Worm (Caenorhabditis elegans) whole organism, young adult: ENCODE results near the gene F14D7.3.

Experiments used
- B0019.2 ChIP-seq: fragments of 200-800 bp; sonication (Bioruptor generic); conservative IDR thresholded peaks from 2 replicates; pipeline ENCODE4 v1.3.6; 2022; ENCODE audit warnings: missing genetic modification reagents, missing genetic modification characterization, missing compliant biosample characterization
- C17E4.6 ChIP-seq: fragments of 200-800 bp; sonication (Bioruptor generic); IDR thresholded peaks from 2 replicates; pipeline ENCODE4 v1.3.6; 2022; ENCODE audit warnings: missing genetic modification reagents, missing genetic modification characterization, missing compliant biosample characterization
- D2030.7 ChIP-seq: fragments of 200-800 bp; sonication (Bioruptor generic); IDR thresholded peaks from 2 replicates; pipeline ENCODE4 v1.3.6; 2022; ENCODE audit warnings: missing genetic modification reagents, missing genetic modification characterization, missing compliant biosample characterization
- F22D6.2 ChIP-seq: sonication (generic microtip); optimal IDR thresholded peaks from 2 replicates; lab custom pipeline; 2016; ENCODE audit warnings: mild to moderate bottlenecking, missing genetic modification characterization, missing compliant biosample characterization
- Y53F4B.3 ChIP-seq: fragments of 200-800 bp; sonication (Bioruptor generic); IDR thresholded peaks from 2 replicates; pipeline ENCODE4 v1.3.6; 2022; ENCODE audit warnings: missing genetic modification reagents, missing genetic modification characterization, missing compliant biosample characterization
- ZK185.1 ChIP-seq: sonication (generic microtip); optimal IDR thresholded peaks from 2 replicates; lab custom pipeline; 2016; ENCODE audit warnings: mild to moderate bottlenecking, missing genetic modification characterization, missing compliant biosample characterization; ENCODE audit not compliant: poor library complexity, severe bottlenecking
- akir-1 ChIP-seq: fragments of 200-800 bp; sonication (Bioruptor generic); optimal IDR thresholded peaks from 2 replicates; lab custom pipeline; 2018; ENCODE audit warnings: mild to moderate bottlenecking, missing genetic modification characterization, moderate library complexity, missing compliant biosample characterization
- aptf-2 ChIP-seq: fragments of 200-800 bp; sonication (Bioruptor generic); conservative IDR thresholded peaks from 2 replicates; pipeline ENCODE4 v1.3.6; 2022; ENCODE audit warnings: missing genetic modification reagents, missing genetic modification characterization, missing compliant biosample characterization
- aptf-3 ChIP-seq: fragments of 200-800 bp; sonication (Bioruptor generic); IDR thresholded peaks from 2 replicates; pipeline ENCODE4 v1.3.6; 2022; ENCODE audit warnings: missing genetic modification characterization, missing compliant biosample characterization
- athp-1 ChIP-seq: sonication (generic microtip); optimal IDR thresholded peaks from 2 replicates; lab custom pipeline; 2017; ENCODE audit warnings: mild to moderate bottlenecking, missing genetic modification characterization, missing compliant biosample characterization
- bed-2 ChIP-seq: fragments of 200-800 bp; sonication (Bioruptor generic); IDR thresholded peaks from 2 replicates; pipeline ENCODE4 v1.3.6; 2022; ENCODE audit warnings: missing genetic modification reagents, missing genetic modification characterization, missing compliant biosample characterization
- ccch-3 ChIP-seq: fragments of 200-800 bp; sonication (Bioruptor generic); optimal IDR thresholded peaks from 2 replicates; lab custom pipeline; 2018; ENCODE audit warnings: mild to moderate bottlenecking, missing genetic modification characterization, missing compliant biosample characterization
- ceh-100 ChIP-seq: fragments of 200-800 bp; sonication (Bioruptor generic); IDR thresholded peaks from 2 replicates; pipeline ENCODE4 v1.3.6; 2022; ENCODE audit warnings: missing genetic modification reagents, missing genetic modification characterization, missing compliant biosample characterization
- ekl-4 ChIP-seq: fragments of 200-800 bp; sonication (Bioruptor generic); IDR thresholded peaks from 2 replicates; pipeline ENCODE4 v1.3.6; 2022; ENCODE audit warnings: missing genetic modification reagents, missing genetic modification characterization, missing compliant biosample characterization
- gei-17 ChIP-seq: fragments of 200-800 bp; sonication (Bioruptor generic); optimal IDR thresholded peaks from 2 replicates; lab custom pipeline; 2018; ENCODE audit warnings: mild to moderate bottlenecking, missing genetic modification characterization, missing compliant biosample characterization
- hmg-20 ChIP-seq: fragments of 200-800 bp; sonication (Bioruptor generic); IDR thresholded peaks from 2 replicates; pipeline ENCODE4 v1.3.6; 2022; ENCODE audit warnings: missing genetic modification reagents, missing genetic modification characterization, missing compliant biosample characterization
- hrde-1 ChIP-seq: sonication (generic microtip); optimal IDR thresholded peaks from 2 replicates; lab custom pipeline; 2016; ENCODE audit warnings: missing genetic modification characterization, mild to moderate bottlenecking, missing compliant biosample characterization, moderate library complexity, missing genotype, missing genetic modification reagents, borderline replicate concordance
- lin-35 ChIP-seq, 3 experiments: fragments of 150-350 bp in 2 of 3; sonication (generic microtip) in 1 of 3; optimal IDR thresholded peaks; 2 replicates each; lab custom pipeline; 2014 to 2018; ENCODE audit warnings: missing biosample characterization in 3 of 3, missing genetic modification characterization in 3 of 3, missing genetic modification reagents in 3 of 3
- lin-40 ChIP-seq: sonication (generic microtip); optimal IDR thresholded peaks from 2 replicates; lab custom pipeline; 2016; ENCODE audit warnings: missing genetic modification characterization, mild to moderate bottlenecking, missing compliant biosample characterization, missing genotype, missing genetic modification reagents
- lin-54 ChIP-seq: fragments of 200-800 bp; sonication (Bioruptor generic); optimal IDR thresholded peaks from 2 replicates; lab custom pipeline; 2018; ENCODE audit warnings: mild to moderate bottlenecking, missing genetic modification characterization, missing compliant biosample characterization
- lir-1 ChIP-seq: fragments of 200-800 bp; sonication (Bioruptor generic); conservative IDR thresholded peaks from 2 replicates; pipeline ENCODE4 v1.3.6; 2022; ENCODE audit warnings: missing genetic modification reagents, missing genetic modification characterization, missing compliant biosample characterization
- mel-28 ChIP-seq: sonication (generic microtip); optimal IDR thresholded peaks from 2 replicates; lab custom pipeline; 2016; ENCODE audit warnings: borderline replicate concordance, mild to moderate bottlenecking, missing genetic modification characterization, missing compliant biosample characterization
- mes-4 ChIP-seq: sonication (generic microtip); optimal IDR thresholded peaks from 2 replicates; lab custom pipeline; 2016; ENCODE audit warnings: missing genotype, missing genetic modification characterization, missing compliant biosample characterization
- nfya-1 ChIP-seq: sonication (generic microtip); optimal IDR thresholded peaks from 2 replicates; lab custom pipeline; 2017; ENCODE audit warnings: antibody characterized with exemption, missing compliant biosample characterization, missing genetic modification characterization, borderline replicate concordance; ENCODE audit not compliant: insufficient read depth
- nhr-120 ChIP-seq: fragments of 200-800 bp; sonication (Bioruptor generic); IDR thresholded peaks from 2 replicates; pipeline ENCODE4 v1.3.6; 2022; ENCODE audit warnings: missing genetic modification characterization, missing compliant biosample characterization
- pha-4 ChIP-seq: fragments of 150-350 bp; sonication (generic microtip); optimal IDR thresholded peaks from 2 replicates; lab custom pipeline; 2014; ENCODE audit warnings: missing biosample characterization, missing genetic modification reagents, missing genetic modification characterization
- sdz-38 ChIP-seq: sonication (generic microtip); optimal IDR thresholded peaks from 2 replicates; lab custom pipeline; 2016; ENCODE audit warnings: missing genotype, missing genetic modification characterization, missing compliant biosample characterization
- snpc-3.4 ChIP-seq: sonication (generic microtip); optimal IDR thresholded peaks from 2 replicates; lab custom pipeline; 2017; ENCODE audit warnings: missing genetic modification characterization, mild to moderate bottlenecking, missing compliant biosample characterization, antibody characterized with exemption, moderate library complexity, missing genotype, missing genetic modification reagents
- snpc-4 ChIP-seq, 5 experiments: fragments of 150-350 bp in 1 of 5; sonication (generic microtip) in 4 of 5; optimal IDR thresholded peaks; 2 replicates each; lab custom pipeline; 2014 to 2018; ENCODE audit warnings: missing genetic modification characterization in 5 of 5, missing biosample characterization in 3 of 5, antibody characterized with exemption in 2 of 5, mild to moderate bottlenecking in 2 of 5, missing compliant biosample characterization in 2 of 5, missing genotype in 2 of 5, moderate library complexity in 2 of 5, missing genetic modification reagents in 1 of 5
- sptf-2 ChIP-seq: fragments of 200-800 bp; sonication (Bioruptor generic); optimal IDR thresholded peaks from 2 replicates; lab custom pipeline; 2018; ENCODE audit warnings: mild to moderate bottlenecking, missing genetic modification characterization, missing compliant biosample characterization
- unc-130 ChIP-seq: sonication (generic microtip); optimal IDR thresholded peaks from 2 replicates; lab custom pipeline; 2016; ENCODE audit warnings: missing genetic modification reagents, missing genetic modification characterization, missing compliant biosample characterization
- xnd-1 ChIP-seq: sonication (generic microtip); optimal IDR thresholded peaks from 2 replicates; lab custom pipeline; 2016; ENCODE audit warnings: missing genotype, missing genetic modification reagents, missing genetic modification characterization, missing compliant biosample characterization
- ztf-22 ChIP-seq: fragments of 200-800 bp; sonication (Bioruptor generic); optimal IDR thresholded peaks from 2 replicates; lab custom pipeline; 2018; ENCODE audit warnings: mild to moderate bottlenecking, missing genetic modification characterization, moderate library complexity, missing compliant biosample characterization
- ztf-6 ChIP-seq: fragments of 200-800 bp; sonication (Bioruptor generic); IDR thresholded peaks from 2 replicates; pipeline ENCODE4 v1.3.6; 2022; ENCODE audit warnings: missing genetic modification reagents, missing genetic modification characterization, missing compliant biosample characterization

The F14D7.3 gene

ce11 chrV:14312695-14313094 lies 16.1 kb downstream of the F14D7.3 start, which contains the start of gene F14D7.8:
Gene F14D7.8 (minus strand): TSS chrV:14312795.
- TF ChIP-seq aptf-3 (GFP tag; lab: Robert Waterston, UW) (no peak), ekl-4 (GFP tag; lab: Robert Waterston, UW) (no peak), gei-17 (no peak), lin-35 (GFP tag; optimal IDR thresholded peaks at IDR 0.05; lab: Kevin White, UChicago) (no peak), D2030.7 (GFP tag; lab: Robert Waterston, UW) (no peak), mel-28 (tag; lab: Kevin White, UChicago) (no peak), xnd-1 (tag; lab: Kevin White, UChicago) (no peak), B0019.2 (GFP tag; lab: Robert Waterston, UW) (no peak), lin-40 (tag; lab: Kevin White, UChicago) (no peak), Y53F4B.3 (GFP tag; lab: Robert Waterston, UW) (no peak), athp-1 (tag; lab: Kevin White, UChicago) (no peak), ztf-22 (GFP tag; lab: Kevin White, UChicago) (no peak), lir-1 (GFP tag; lab: Robert Waterston, UW) (no peak), pha-4 (tag; lab: Kevin White, UChicago) (no peak), ZK185.1 (tag; lab: Kevin White, UChicago) (no peak), snpc-4 (GFP tag; optimal IDR thresholded peaks at IDR 0.05; lab: Kevin White, UChicago) (no peak), snpc-4 (tag; optimal IDR thresholded peaks at IDR 0.05; lab: Kevin White, UChicago) (no peak), ccch-3 (GFP tag; lab: Kevin White, UChicago) (no peak), snpc-3.4 (tag; lab: Kevin White, UChicago) (no peak), nfya-1 (tag; lab: Kevin White, UChicago) (no peak), nhr-120 (GFP tag; lab: Robert Waterston, UW) (no peak)
- TF ChIP-seq, all 124 proteins: peak for 0

- TF ChIP-seq nhr-120 (GFP tag; lab: Robert Waterston, UW) (no peak), nfya-1 (tag; lab: Kevin White, UChicago) (no peak), bed-2 (GFP tag; lab: Robert Waterston, UW) (no peak), sdz-38 (tag; lab: Kevin White, UChicago) (no peak), mes-4 (tag; lab: Kevin White, UChicago) (no peak), aptf-2 (GFP tag; lab: Robert Waterston, UW) (no peak), hrde-1 (tag; lab: Kevin White, UChicago) (no peak), F22D6.2 (tag; lab: Kevin White, UChicago) (no peak), C17E4.6 (no peak), hmg-20 (GFP tag; lab: Robert Waterston, UW) (no peak), ztf-6 (GFP tag; lab: Robert Waterston, UW) (no peak)
These were observed 17.6 kb downstream of the F14D7.3 start, which contains the start of gene F47B8.1 for ce11 chrV:14314236-14314635. Gene F47B8.1 (minus strand): TSS chrV:14314336.

- TF ChIP-seq unc-130 (GFP tag; lab: Kevin White, UChicago), result no peak
- no peak for TF ChIP-seq aptf-3 (GFP tag; lab: Robert Waterston, UW)
- no peak for TF ChIP-seq ceh-100 (GFP tag; lab: Robert Waterston, UW)
- no peak for TF ChIP-seq akir-1 (GFP tag; lab: Kevin White, UChicago)
- TF ChIP-seq lin-54, result no peak
- no peak for TF ChIP-seq sptf-2 (GFP tag; lab: Kevin White, UChicago)
- no peak for TF ChIP-seq C17E4.6
These were observed 19.9 kb downstream of the F14D7.3 start, which contains the start of gene F47B8.2 for ce11 chrV:14316525-14316924. Gene F47B8.2 (minus strand): TSS chrV:14316625.
